In the genomic region with DNA sequence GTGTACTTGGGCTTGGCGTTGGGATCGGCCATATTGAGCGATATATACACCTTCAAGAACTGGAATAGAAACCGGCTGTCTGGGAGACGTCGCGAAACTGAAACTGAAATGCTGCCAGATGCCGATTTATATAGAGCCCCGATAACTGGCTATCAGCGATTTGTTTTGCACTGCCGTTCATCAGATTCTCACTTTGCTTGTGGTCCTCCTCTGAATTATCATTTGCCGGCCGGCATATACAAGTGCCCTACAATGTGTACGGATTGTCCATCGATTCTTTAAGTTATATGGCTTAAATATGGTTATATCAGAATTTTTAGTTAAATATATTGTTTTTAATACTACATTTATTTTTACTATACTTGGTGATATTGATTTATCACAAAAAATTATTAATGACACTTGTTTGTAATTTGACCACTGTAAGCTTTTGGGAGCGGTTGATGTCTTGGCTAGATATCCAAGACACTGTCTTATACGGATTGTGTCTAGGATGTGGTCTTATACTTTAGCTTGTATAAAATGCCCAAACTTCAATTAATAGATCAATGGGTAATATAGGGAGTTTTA, we compare ENCODE assay signal across 7 fruit fly cellular contexts.
TF ChIP-seq lines count a peak whose summit lies in the region.

A gene (minus strand): TSS at position 106 of the 570 bp plus-strand sequence.

- TF ChIP-seq CTCF in whole organism, embryonic (GFP tag; optimal IDR thresholded peaks at IDR 0.05; lab: Kevin White, UChicago): peak; percentile 61

TF ChIP-seq in Kc167, 6 proteins besides CTCF, POLR2A, EP300 and RAD21:
- peak; percentile 54 for TF ChIP-seq psq (optimal IDR thresholded peaks at IDR 0.05; lab: Kevin White, UChicago)
- TF ChIP-seq insv (optimal IDR thresholded peaks at IDR 0.05; lab: Kevin White, UChicago): no peak
- TF ChIP-seq ttk (optimal IDR thresholded peaks at IDR 0.05; lab: Kevin White, UChicago): no peak

TF ChIP-seq in whole organism, 6 proteins besides CTCF, POLR2A, EP300 and RAD21:
- TF ChIP-seq psq (optimal IDR thresholded peaks at IDR 0.05; lab: Kevin White, UChicago): peak; percentile 41
- TF ChIP-seq EcR (GFP tag; optimal IDR thresholded peaks at IDR 0.05; lab: Kevin White, UChicago): no peak

TF ChIP-seq in whole organism, adult, 20 proteins besides CTCF, POLR2A, EP300 and RAD21 (continues in another document):
- TF ChIP-seq CG33017 (tag; optimal IDR thresholded peaks at IDR 0.05; lab: Kevin White, UChicago) (peak; percentile 87), tj (GFP tag; optimal IDR thresholded peaks at IDR 0.05; lab: Kevin White, UChicago) (no peak), Crg-1 (GFP tag; optimal IDR thresholded peaks at IDR 0.05; lab: Kevin White, UChicago) (no peak), cic (GFP tag; optimal IDR thresholded peaks at IDR 0.05; lab: Kevin White, UChicago) (peak; percentile 91), bab1 (GFP tag; optimal IDR thresholded peaks at IDR 0.05; lab: Kevin White, UChicago) (peak; percentile 68), CG7045 (GFP tag; optimal IDR thresholded peaks at IDR 0.05; lab: Kevin White, UChicago) (peak; percentile 69), CG11617 (GFP tag; optimal IDR thresholded peaks at IDR 0.05; lab: Kevin White, UChicago) (peak; percentile 38), CG5204 (GFP tag; optimal IDR thresholded peaks at IDR 0.05; lab: Kevin White, UChicago) (peak; percentile 52), kay (GFP tag; lab: Kevin White, UChicago; ENCODE audit: borderline replicate concordance) (no peak), pad (GFP tag; optimal IDR thresholded peaks at IDR 0.05; lab: Kevin White, UChicago) (peak; percentile 55), CG14711 (tag; optimal IDR thresholded peaks at IDR 0.05; lab: Kevin White, UChicago) (peak; percentile 83), CG7101 (tag; optimal IDR thresholded peaks at IDR 0.05; lab: Kevin White, UChicago) (peak; percentile 86), CG12768 (GFP tag; optimal IDR thresholded peaks at IDR 0.05; lab: Kevin White, UChicago) (peak; percentile 79), toe (GFP tag; optimal IDR thresholded peaks at IDR 0.05; lab: Kevin White, UChicago) (peak; percentile 51), CG1620 (GFP tag; optimal IDR thresholded peaks at IDR 0.05; lab: Kevin White, UChicago) (no peak), ovo (GFP tag; optimal IDR thresholded peaks at IDR 0.05; lab: Kevin White, UChicago) (no peak)

TF ChIP-seq in whole organism, embryonic, 481 proteins besides CTCF, POLR2A, EP300 and RAD21 (continues in another document):
- TF ChIP-seq CG6813 (GFP tag; optimal IDR thresholded peaks at IDR 0.05; lab: Kevin White, UChicago) (peak; percentile 52), zf30C (GFP tag; optimal IDR thresholded peaks at IDR 0.05; lab: Kevin White, UChicago) (no peak), CG32532 (GFP tag; IDR thresholded peaks at IDR 0.05; lab: Robert Waterston, UW) (peak; percentile 83), cg (GFP tag; optimal IDR thresholded peaks at IDR 0.05; lab: Kevin White, UChicago) (no peak), CG6791 (GFP tag; IDR thresholded peaks at IDR 0.05; lab: Robert Waterston, UW; ENCODE audit: partially characterized antibody) (no peak), scrt (GFP tag; optimal IDR thresholded peaks at IDR 0.05; lab: Kevin White, UChicago) (peak; percentile 60), CG7928 (GFP tag; optimal IDR thresholded peaks at IDR 0.05; lab: Kevin White, UChicago) (no peak), vnd (GFP tag; IDR thresholded peaks at IDR 0.05; lab: Robert Waterston, UW; ENCODE audit: partially characterized antibody) (no peak), Vsx1 (GFP tag; optimal IDR thresholded peaks at IDR 0.05; lab: Kevin White, UChicago) (no peak), Aef1 (GFP tag; IDR thresholded peaks at IDR 0.05; lab: Robert Waterston, UW) (peak; percentile 77), CG13894 (tag; optimal IDR thresholded peaks at IDR 0.05; lab: Kevin White, UChicago) (peak; percentile 49), CG2116 (GFP tag; optimal IDR thresholded peaks at IDR 0.05; lab: Kevin White, UChicago) (no peak), dati (GFP tag; IDR thresholded peaks at IDR 0.05; lab: Robert Waterston, UW) (no peak), CG4282 (GFP tag; optimal IDR thresholded peaks at IDR 0.05; lab: Kevin White, UChicago) (no peak), ATbp (GFP tag; optimal IDR thresholded peaks at IDR 0.05; lab: Kevin White, UChicago) (no peak), fd102C (GFP tag; optimal IDR thresholded peaks at IDR 0.05; lab: Kevin White, UChicago) (no peak)

TF ChIP-seq in whole organism, prepupa, 60 proteins besides CTCF, POLR2A, EP300 and RAD21 (continues in another document):
- TF ChIP-seq spab (GFP tag; optimal IDR thresholded peaks at IDR 0.05; lab: Kevin White, UChicago) (peak; percentile 84), CG34406 (GFP tag; optimal IDR thresholded peaks at IDR 0.05; lab: Kevin White, UChicago) (peak; percentile 83), Hr4 (GFP tag; optimal IDR thresholded peaks at IDR 0.05; lab: Kevin White, UChicago) (peak; percentile 82), CG11762 (GFP tag; optimal IDR thresholded peaks at IDR 0.05; lab: Kevin White, UChicago; ENCODE audit: insufficient read depth) (peak; percentile 83), CG31627 (GFP tag; optimal IDR thresholded peaks at IDR 0.05; lab: Kevin White, UChicago) (peak; percentile 76), pdm3 (GFP tag; optimal IDR thresholded peaks at IDR 0.05; lab: Kevin White, UChicago) (peak; percentile 84), esn (GFP tag; optimal IDR thresholded peaks at IDR 0.05; lab: Kevin White, UChicago) (peak; percentile 94), eg (GFP tag; IDR thresholded peaks at IDR 0.05; lab: Robert Waterston, UW) (peak; percentile 97), OdsH (GFP tag; optimal IDR thresholded peaks at IDR 0.05; lab: Kevin White, UChicago) (peak; percentile 86), CG9139 (GFP tag; optimal IDR thresholded peaks at IDR 0.05; lab: Kevin White, UChicago) (peak; percentile 77), dsx (GFP tag; optimal IDR thresholded peaks at IDR 0.05; lab: Kevin White, UChicago; ENCODE audit: poor library complexity, severe bottlenecking) (peak; percentile 93), Ets96B (tag; optimal IDR thresholded peaks at IDR 0.05; lab: Kevin White, UChicago) (peak; percentile 93), fd85E (GFP tag; optimal IDR thresholded peaks at IDR 0.05; lab: Kevin White, UChicago) (peak; percentile 74), cyc (GFP tag; optimal IDR thresholded peaks at IDR 0.05; lab: Kevin White, UChicago) (peak; percentile 92), ss (GFP tag; optimal IDR thresholded peaks at IDR 0.05; lab: Kevin White, UChicago) (peak; percentile 81 to 87), CG10669 (GFP tag; optimal IDR thresholded peaks at IDR 0.05; lab: Kevin White, UChicago) (peak; percentile 89)

TF ChIP-seq in whole organism, pupa, 21 proteins besides CTCF, POLR2A, EP300 and RAD21 (continues in another document):
- TF ChIP-seq CG12605 (GFP tag; IDR thresholded peaks at IDR 0.05; lab: Robert Waterston, UW) (peak; percentile 98), CG17806 (tag; optimal IDR thresholded peaks at IDR 0.05; lab: Kevin White, UChicago) (peak; percentile 95), gl (tag; optimal IDR thresholded peaks at IDR 0.05; lab: Kevin White, UChicago) (peak; percentile 73), Pif1A (GFP tag; optimal IDR thresholded peaks at IDR 0.05; lab: Kevin White, UChicago) (peak; percentile 93), CG15710 (tag; optimal IDR thresholded peaks at IDR 0.05; lab: Kevin White, UChicago) (peak; percentile 85), CG32121 (GFP tag; IDR thresholded peaks at IDR 0.05; lab: Robert Waterston, UW) (peak; percentile 91), CG9948 (tag; optimal IDR thresholded peaks at IDR 0.05; lab: Kevin White, UChicago) (peak; percentile 87), CG10348 (GFP tag; IDR thresholded peaks at IDR 0.05; lab: Robert Waterston, UW) (peak; percentile 73), CG8301 (tag; optimal IDR thresholded peaks at IDR 0.05; lab: Kevin White, UChicago) (peak; percentile 88), D1 (tag; optimal IDR thresholded peaks at IDR 0.05; lab: Kevin White, UChicago) (peak; percentile 84), CG34367 (tag; optimal IDR thresholded peaks at IDR 0.05; lab: Kevin White, UChicago) (peak; percentile 68), rn (GFP tag; IDR thresholded peaks at IDR 0.05; lab: Robert Waterston, UW) (peak; percentile 77), EcR (GFP tag; optimal IDR thresholded peaks at IDR 0.05; lab: Kevin White, UChicago) (peak; percentile 60), CG8159 (tag; optimal IDR thresholded peaks at IDR 0.05; lab: Kevin White, UChicago) (peak; percentile 94), Ets98B (GFP tag; IDR thresholded peaks at IDR 0.05; lab: Robert Waterston, UW) (peak; percentile 93), Pif1B (GFP tag; optimal IDR thresholded peaks at IDR 0.05; lab: Kevin White, UChicago) (peak; percentile 90), CG13204 (GFP tag; optimal IDR thresholded peaks at IDR 0.05; lab: Kevin White, UChicago) (no peak), fd96Ca (GFP tag; IDR thresholded peaks at IDR 0.05; lab: Robert Waterston, UW) (peak; percentile 88)

TF ChIP-seq in whole organism, wandering third instar larva, 38 proteins besides CTCF, POLR2A, EP300 and RAD21 (continues in another document):
- TF ChIP-seq dl (GFP tag; optimal IDR thresholded peaks at IDR 0.05; lab: Kevin White, UChicago; ENCODE audit: insufficient read depth in 1 of 2, partially characterized antibody in 2 of 2) (peak in 1 of 2 experiments; percentile 12), Rel (GFP tag; optimal IDR thresholded peaks at IDR 0.05; lab: Kevin White, UChicago) (peak; percentile 75), Rel (tag; optimal IDR thresholded peaks at IDR 0.05; lab: Kevin White, UChicago) (peak; percentile 39), tai (GFP tag; optimal IDR thresholded peaks at IDR 0.05; lab: Kevin White, UChicago) (peak; percentile 75), rgr (GFP tag; optimal IDR thresholded peaks at IDR 0.05; lab: Kevin White, UChicago) (peak; percentile 91), dmrt93B (GFP tag; optimal IDR thresholded peaks at IDR 0.05; lab: Kevin White, UChicago) (peak; percentile 88), Hnf4 (GFP tag; optimal IDR thresholded peaks at IDR 0.05; lab: Kevin White, UChicago) (peak; percentile 81), jim (GFP tag; optimal IDR thresholded peaks at IDR 0.05; lab: Kevin White, UChicago) (no peak), Mio (GFP tag; optimal IDR thresholded peaks at IDR 0.05; lab: Kevin White, UChicago) (peak; percentile 54), Myc (optimal IDR thresholded peaks at IDR 0.05; lab: Kevin White, UChicago) (peak; percentile 60), foxo (GFP tag; optimal IDR thresholded peaks at IDR 0.05; lab: Kevin White, UChicago) (peak in 1 of 2 experiments; percentile 97), sage (GFP tag; optimal IDR thresholded peaks at IDR 0.05; lab: Kevin White, UChicago) (peak; percentile 92), CrebA (GFP tag; optimal IDR thresholded peaks at IDR 0.05; lab: Kevin White, UChicago; ENCODE audit: borderline replicate concordance) (peak; percentile 50), GATAd (GFP tag; optimal IDR thresholded peaks at IDR 0.05; lab: Kevin White, UChicago) (no peak), CG9705 (GFP tag; optimal IDR thresholded peaks at IDR 0.05; lab: Kevin White, UChicago) (peak; percentile 87), br (GFP tag; optimal IDR thresholded peaks at IDR 0.05; lab: Kevin White, UChicago) (peak; percentile 83), Abd-B (GFP tag; optimal IDR thresholded peaks at IDR 0.05; lab: Kevin White, UChicago) (no peak), CG32264 (GFP tag; optimal IDR thresholded peaks at IDR 0.05; lab: Kevin White, UChicago) (peak; percentile 71), psq (GFP tag; optimal IDR thresholded peaks at IDR 0.05; lab: Kevin White, UChicago) (peak; percentile 100)
